Worm (Caenorhabditis elegans): ENCODE results near the gene ham-2.

DNA sequence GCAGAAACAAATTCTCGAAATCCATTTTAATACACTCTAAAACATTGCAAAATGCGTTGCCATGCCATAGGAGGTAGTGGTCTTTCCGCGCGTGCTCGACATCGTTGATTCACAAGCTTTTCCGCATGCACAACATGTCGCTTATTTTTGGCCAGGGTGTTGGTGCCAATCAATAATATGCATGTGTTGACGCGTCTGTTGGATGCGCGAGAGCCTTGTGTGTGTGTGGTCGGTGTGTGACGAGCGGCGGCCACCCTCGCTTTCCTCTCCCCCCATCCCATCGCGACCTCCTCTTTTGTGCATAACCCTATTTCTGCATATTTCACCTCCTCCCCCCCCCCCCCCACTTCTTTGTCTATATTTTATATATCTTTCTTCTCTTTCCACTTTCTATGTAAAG lies 21.8 kb downstream of the ham-2 start:
- TF ChIP-seq ets-4 (tag; optimal IDR thresholded peaks at IDR 0.05) (no peak), pag-3 (tag; optimal IDR thresholded peaks at IDR 0.05; ENCODE audit: borderline replicate concordance) (no peak), ceh-19 (GFP tag; optimal IDR thresholded peaks at IDR 0.05) (peak; percentile 20), nfya-1 (tag; optimal IDR thresholded peaks at IDR 0.05) (peak; percentile 43), elt-2 (tag; optimal IDR thresholded peaks at IDR 0.05) (no peak), ama-1 (optimal IDR thresholded peaks at IDR 0.05) (no peak), ceh-18 (tag; optimal IDR thresholded peaks at IDR 0.05) (no peak), hlh-30 (tag; optimal IDR thresholded peaks at IDR 0.05; ENCODE audit: insufficient read depth) (peak; percentile 19), rnt-1 (tag; optimal IDR thresholded peaks at IDR 0.05) (no peak)
